Worm (Caenorhabditis elegans): ENCODE measurements around the gene F26G1.15.

ce11 chrII:4756751-4757150 lies 33.3 kb upstream of the F26G1.15 start, which contains the start of gene C27D9.2:
- TF ChIP-seq mdl-1 (tag; optimal IDR thresholded peaks at IDR 0.05) (no peak), unc-39 (tag; optimal IDR thresholded peaks at IDR 0.05) (no peak), nhr-237 (tag; optimal IDR thresholded peaks at IDR 0.05) (no peak), R02D3.7 (tag; optimal IDR thresholded peaks at IDR 0.05) (no peak), aly-2 (tag; optimal IDR thresholded peaks at IDR 0.05) (no peak), elt-3 (tag; optimal IDR thresholded peaks at IDR 0.05) (no peak), nhr-10 (tag; optimal IDR thresholded peaks at IDR 0.05) (no peak), lin-13 (GFP tag; optimal IDR thresholded peaks at IDR 0.05) (no peak), snpc-4 (tag; optimal IDR thresholded peaks at IDR 0.05) (no peak)

Measured in whole organism, L2 larva.